Worm (Caenorhabditis elegans): ENCODE results near the gene nhr-37.

- TF ChIP-seq hpl-2 (GFP tag; optimal IDR thresholded peaks at IDR 0.05) = no peak
- no peak for TF ChIP-seq snpc-4 (tag; optimal IDR thresholded peaks at IDR 0.05)
- no peak for TF ChIP-seq mep-1 (tag; optimal IDR thresholded peaks at IDR 0.05)
- no peak for TF ChIP-seq ces-1 (GFP tag; optimal IDR thresholded peaks at IDR 0.05)
- no peak for TF ChIP-seq unc-62 (GFP tag; optimal IDR thresholded peaks at IDR 0.05)
- no peak for TF ChIP-seq ets-5 (GFP tag; IDR thresholded peaks at IDR 0.05)
- TF ChIP-seq lin-39 (tag; optimal IDR thresholded peaks at IDR 0.05) = no peak
- TF ChIP-seq lin-13 (GFP tag; optimal IDR thresholded peaks at IDR 0.05) = no peak
- TF ChIP-seq ztf-11 (tag; optimal IDR thresholded peaks at IDR 0.05) = no peak
- peak; percentile 56 for TF ChIP-seq nhr-47 (tag; optimal IDR thresholded peaks at IDR 0.05)
- no peak for TF ChIP-seq ceh-90 (tag; optimal IDR thresholded peaks at IDR 0.05)
- no peak for TF ChIP-seq nhr-85 (tag)
- no peak for TF ChIP-seq efl-1 (optimal IDR thresholded peaks at IDR 0.05)
- no peak for TF ChIP-seq efl-1 (GFP tag; optimal IDR thresholded peaks at IDR 0.05 in 1 of 2)
- no peak for TF ChIP-seq vab-15 (tag; optimal IDR thresholded peaks at IDR 0.05)
These were observed 39.7 kb downstream of the nhr-37 start for ce11 chrV:6661658-6662057.

Measured in whole organism, L1 larva.